ENCODE assay signal across 1 fruit fly cellular context in the genomic region with DNA sequence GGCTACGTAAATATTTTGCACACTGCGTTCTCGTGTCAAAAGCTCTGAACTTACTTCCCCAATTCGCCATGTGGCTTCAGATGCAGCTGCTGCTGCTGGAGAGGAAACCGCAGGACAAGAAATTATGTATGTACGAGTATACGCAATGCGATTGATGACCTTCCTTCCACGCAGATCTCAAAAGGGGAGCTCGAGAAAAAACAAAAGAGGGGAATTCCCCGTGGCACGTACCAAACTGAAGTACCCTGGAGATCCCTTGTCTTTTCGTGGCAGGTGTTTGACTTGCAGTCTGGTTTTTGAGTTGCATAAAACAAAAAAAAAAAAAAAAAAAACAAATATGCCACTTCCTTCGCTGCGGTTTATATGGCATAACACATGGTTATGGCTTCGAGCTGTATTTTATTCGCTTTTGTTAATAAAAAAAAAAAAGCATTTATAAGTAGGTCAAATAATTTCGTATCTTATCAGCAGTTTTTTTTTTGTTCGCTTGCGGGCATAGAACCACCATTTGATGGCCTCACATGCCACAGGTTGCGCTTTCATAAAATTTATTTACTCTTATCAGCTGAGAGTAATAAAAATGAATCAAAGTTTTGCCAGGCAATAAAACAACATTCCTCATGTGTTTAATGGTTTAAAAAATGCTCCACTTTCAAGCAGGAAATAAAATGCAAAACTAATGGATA.
TF ChIP-seq lines count a peak whose summit lies in the region.

No protein-coding gene starts in this region.

TF ChIP-seq in whole organism, embryonic, 481 proteins besides CTCF, POLR2A, EP300 and RAD21 (continued from another document):
- TF ChIP-seq tgo (GFP tag; IDR thresholded peaks at IDR 0.05; lab: Robert Waterston, UW) (no peak), Hr51 (GFP tag; optimal IDR thresholded peaks at IDR 0.05; lab: Kevin White, UChicago) (peak in 1 of 2 experiments; percentile 35), exex (tag; optimal IDR thresholded peaks at IDR 0.05; lab: Kevin White, UChicago) (peak; percentile 45), sr (GFP tag; IDR thresholded peaks at IDR 0.05; lab: Robert Waterston, UW) (no peak), CG13296 (GFP tag; optimal IDR thresholded peaks at IDR 0.05; lab: Kevin White, UChicago) (peak; percentile 33), gro (GFP tag; optimal IDR thresholded peaks at IDR 0.05; lab: Kevin White, UChicago) (peak; percentile 3), CG2678 (tag; optimal IDR thresholded peaks at IDR 0.05; lab: Kevin White, UChicago) (peak; percentile 48), salm (tag; optimal IDR thresholded peaks at IDR 0.05; lab: Kevin White, UChicago) (peak; percentile 34), Pdp1 (GFP tag; optimal IDR thresholded peaks at IDR 0.05; lab: Kevin White, UChicago) (peak in 1 of 2 experiments; percentile 91), Eip74EF (GFP tag; optimal IDR thresholded peaks at IDR 0.05; lab: Kevin White, UChicago) (peak in 1 of 2 experiments; percentile 50), unpg (GFP tag; optimal IDR thresholded peaks at IDR 0.05; lab: Kevin White, UChicago) (peak; percentile 39), Ssrp (tag; optimal IDR thresholded peaks at IDR 0.05; lab: Kevin White, UChicago) (no peak), gcm (GFP tag; optimal IDR thresholded peaks at IDR 0.05; lab: Kevin White, UChicago) (peak; percentile 8), sd (tag; optimal IDR thresholded peaks at IDR 0.05; lab: Kevin White, UChicago) (peak; percentile 95), sqz (GFP tag; optimal IDR thresholded peaks at IDR 0.05; lab: Kevin White, UChicago) (peak; percentile 86), CG11696 (GFP tag; IDR thresholded peaks at IDR 0.05; lab: Robert Waterston, UW) (peak; percentile 42; the same call in 1 of the 2 replicates), Ets65A (GFP tag; lab: Kevin White, UChicago) (peak; percentile 7), shn (GFP tag; optimal IDR thresholded peaks at IDR 0.05; lab: Kevin White, UChicago) (no peak), sug (tag; optimal IDR thresholded peaks at IDR 0.05; lab: Kevin White, UChicago) (peak; percentile 60), CG11723 (GFP tag; optimal IDR thresholded peaks at IDR 0.05; lab: Kevin White, UChicago) (no peak), cwo (GFP tag; optimal IDR thresholded peaks at IDR 0.05; lab: Kevin White, UChicago) (peak; percentile 26), CG4854 (GFP tag; optimal IDR thresholded peaks at IDR 0.05; lab: Kevin White, UChicago) (no peak), nau (GFP tag; optimal IDR thresholded peaks at IDR 0.05; lab: Kevin White, UChicago) (peak; percentile 14), CG12391 (tag; optimal IDR thresholded peaks at IDR 0.05; lab: Kevin White, UChicago) (no peak), CG12071 (GFP tag; optimal IDR thresholded peaks at IDR 0.05; lab: Kevin White, UChicago) (peak; percentile 10), Sox100B (GFP tag; optimal IDR thresholded peaks at IDR 0.05; lab: Kevin White, UChicago) (peak; percentile 20), Med (GFP tag; lab: Kevin White, UChicago) (peak; percentile 20), HLH3B (GFP tag; IDR thresholded peaks at IDR 0.05; lab: Robert Waterston, UW) (no peak)
